Worm (Caenorhabditis elegans) whole organism, L2 larva: ENCODE measurements around the gene par-4.

Source experiments
- alr-1 ChIP-seq: fragments of 150-350 bp; optimal IDR thresholded peaks from 2 replicates; lab custom pipeline; 2014; ENCODE audit warnings: missing biosample characterization, missing genetic modification characterization
- blmp-1 ChIP-seq: sonication (generic microtip); optimal IDR thresholded peaks from 2 replicates; lab custom pipeline; 2017; ENCODE audit warnings: missing genetic modification characterization, mild to moderate bottlenecking, missing compliant biosample characterization, antibody characterized with exemption, moderate library complexity; ENCODE audit not compliant: insufficient read depth
- ceh-82 ChIP-seq: fragments of 150-350 bp; optimal IDR thresholded peaks from 2 replicates; lab custom pipeline; 2014; ENCODE audit warnings: missing biosample characterization, missing genetic modification characterization
- egl-27 ChIP-seq: sonication (generic microtip); optimal IDR thresholded peaks from 3 replicates; lab custom pipeline; 2017; ENCODE audit warnings: missing biosample characterization, missing genetic modification reagents, missing genetic modification characterization
- mdl-1 ChIP-seq, 2 experiments: fragments of 150-350 bp in 1 of 2; sonication (generic microtip) in 1 of 2; optimal IDR thresholded peaks; 2 replicates each; lab custom pipeline; 2017; ENCODE audit warnings: missing biosample characterization in 2 of 2, missing genetic modification characterization in 2 of 2
- nhr-12 ChIP-seq: fragments of 150-350 bp; optimal IDR thresholded peaks from 2 replicates; lab custom pipeline; 2014; ENCODE audit warnings: missing biosample characterization, missing genetic modification characterization
- nhr-23 ChIP-seq: fragments of 150-350 bp; optimal IDR thresholded peaks from 2 replicates; lab custom pipeline; 2014; ENCODE audit warnings: missing biosample characterization, missing genetic modification reagents, missing genetic modification characterization
- nhr-25 ChIP-seq: fragments of 150-350 bp; sonication (generic microtip); optimal IDR thresholded peaks from 3 replicates; lab custom pipeline; 2014; ENCODE audit warnings: missing biosample characterization, missing genetic modification characterization
- sem-4 ChIP-seq: fragments of 150-350 bp; optimal IDR thresholded peaks from 2 replicates; lab custom pipeline; 2014; ENCODE audit warnings: missing biosample characterization, missing genetic modification reagents, missing genetic modification characterization
- sma-3 ChIP-seq: sonication (generic microtip); optimal IDR thresholded peaks from 2 replicates; lab custom pipeline; 2016; ENCODE audit warnings: missing genetic modification reagents, missing genetic modification characterization, missing compliant biosample characterization
- unc-39 ChIP-seq: fragments of 150-350 bp; optimal IDR thresholded peaks from 2 replicates; lab custom pipeline; 2014; ENCODE audit warnings: missing biosample characterization, missing genetic modification characterization
- ztf-4 ChIP-seq: fragments of 150-350 bp; optimal IDR thresholded peaks from 2 replicates; lab custom pipeline; 2014; ENCODE audit warnings: missing biosample characterization, missing genetic modification characterization

DNA sequence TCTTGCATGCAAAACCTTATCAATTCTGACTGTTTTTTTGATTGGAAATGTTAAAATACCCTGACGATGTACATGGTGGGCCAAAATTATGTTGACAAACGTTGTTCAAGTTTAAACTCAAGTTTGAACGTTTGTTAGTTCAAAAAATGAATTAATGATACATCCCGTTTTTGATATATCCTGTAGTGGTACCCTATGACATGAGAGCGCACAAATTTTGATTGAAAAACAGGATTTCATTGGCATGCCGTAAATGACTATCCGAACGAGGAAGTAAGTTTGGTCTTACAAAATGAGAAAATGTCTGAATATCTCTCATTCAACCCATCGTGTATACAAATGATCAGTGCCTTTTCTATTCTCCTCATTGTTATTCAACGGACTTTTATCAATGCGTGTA is 42.7 kb downstream of the par-4 start, which contains the start of gene Y37H2A.11:
- no peak for TF ChIP-seq ztf-4 (tag; lab: Kevin White, UChicago)
- no peak for TF ChIP-seq nhr-12 (tag; lab: Kevin White, UChicago)
- no peak for TF ChIP-seq nhr-25 (tag; lab: Kevin White, UChicago)
- TF ChIP-seq mdl-1 (tag; optimal IDR thresholded peaks at IDR 0.05; lab: Kevin White, UChicago): no peak
- TF ChIP-seq blmp-1: no peak
- TF ChIP-seq sem-4 (tag; lab: Kevin White, UChicago): no peak
- TF ChIP-seq nhr-23: no peak
- TF ChIP-seq egl-27 (tag; lab: Kevin White, UChicago): no peak
- no peak for TF ChIP-seq sma-3 (GFP tag; lab: Kevin White, UChicago)
- TF ChIP-seq alr-1 (tag; lab: Kevin White, UChicago): no peak
- no peak for TF ChIP-seq unc-39 (tag; lab: Kevin White, UChicago)
- TF ChIP-seq ceh-82 (tag; lab: Kevin White, UChicago): no peak
